Fruit fly (Drosophila melanogaster) whole organism, embryonic: ENCODE measurements around the gene Doc2.

Experiments used
- CG15073 ChIP-seq: fragments of 200-800 bp; sonication (Bioruptor generic); optimal IDR thresholded peaks from 2 replicates; lab custom pipeline; 2016; ENCODE audit warnings: missing biosample characterization, missing genetic modification characterization
- CG4328 ChIP-seq: fragments of 200-800 bp; sonication (Bioruptor generic); optimal IDR thresholded peaks from 3 replicates; lab custom pipeline; 2017; ENCODE audit warnings: missing biosample characterization, missing genetic modification reagents, missing genetic modification characterization
- CG6272 ChIP-seq: fragments of 200-800 bp; sonication (Bioruptor generic); IDR thresholded peaks from 2 replicates; pipeline ENCODE4 v1.3.6; 2022; ENCODE audit warnings: missing biosample characterization, missing genetic modification characterization
- MBD-R2 ChIP-seq: fragments of 200-800 bp; sonication (Bioruptor generic); IDR thresholded peaks from 2 replicates; pipeline ENCODE4 v1.3.6; 2022; ENCODE audit warnings: missing biosample characterization, missing genetic modification characterization
- fu2 ChIP-seq: fragments of 200-800 bp; sonication (Bioruptor generic); optimal IDR thresholded peaks from 2 replicates; lab custom pipeline; 2016; ENCODE audit warnings: missing biosample characterization, missing genetic modification characterization

DNA sequence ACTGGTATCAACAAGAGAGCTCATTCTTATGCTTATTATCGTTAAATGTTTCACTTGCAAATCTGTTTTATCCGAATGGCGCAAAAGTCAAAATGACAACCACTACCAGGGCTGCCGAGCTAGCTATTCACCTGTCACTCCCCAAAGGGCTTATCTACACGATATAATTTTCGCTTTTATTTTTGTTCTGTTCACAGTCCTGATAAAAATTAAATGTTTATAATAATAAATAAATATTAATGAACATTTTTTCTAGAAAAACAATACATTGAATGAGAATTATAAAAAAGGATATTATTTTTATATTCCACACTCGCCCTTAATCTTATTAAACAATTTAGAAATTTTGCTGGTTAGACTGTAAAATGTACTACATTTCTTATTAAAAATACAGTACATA is 9.3 kb downstream of the Doc2 start, which contains the start of gene CG5194:
- TF ChIP-seq CG4328 (GFP tag; lab: Kevin White, UChicago), result no peak
- no peak for TF ChIP-seq CG6272 (GFP tag; lab: Robert Waterston, UW)
- TF ChIP-seq fu2 (GFP tag; lab: Kevin White, UChicago), result no peak
- TF ChIP-seq MBD-R2, result no peak
- TF ChIP-seq CG15073 (GFP tag; lab: Kevin White, UChicago), result no peak
